Worm (Caenorhabditis elegans) whole organism, midembryonic: Measurements from ENCODE around the gene K12H4.7.
A peak's percentile ranks its signal among the peaks of the same experiment; 100 is the strongest.

Experiments used
- T22C8.4 ChIP-seq: fragments of 200-800 bp; sonication (Bioruptor generic); IDR thresholded peaks from 2 replicates; pipeline ENCODE4 v1.3.6; 2022; ENCODE audit warnings: missing genetic modification characterization, missing compliant biosample characterization
- cog-1 ChIP-seq: sonication (generic microtip); optimal IDR thresholded peaks from 2 replicates; lab custom pipeline; 2016; ENCODE audit warnings: missing genetic modification characterization, missing compliant biosample characterization
- flt-1 ChIP-seq: fragments of 200-800 bp; sonication (Bioruptor generic); IDR thresholded peaks from 2 replicates; pipeline ENCODE4 v1.3.6; 2022; ENCODE audit warnings: missing genetic modification characterization, missing compliant biosample characterization
- klf-2 ChIP-seq: fragments of 200-800 bp; sonication (Bioruptor generic); conservative IDR thresholded peaks from 2 replicates; pipeline ENCODE4 v1.3.6; 2022; ENCODE audit warnings: missing genetic modification reagents, missing genetic modification characterization, missing compliant biosample characterization
- med-1 ChIP-seq: sonication (generic microtip); optimal IDR thresholded peaks from 2 replicates; lab custom pipeline; 2017; ENCODE audit warnings: missing genetic modification characterization, mild to moderate bottlenecking, missing compliant biosample characterization, antibody characterized with exemption, missing genetic modification reagents; ENCODE audit not compliant: insufficient read depth
- ref-1 ChIP-seq: fragments of 200-800 bp; sonication (Bioruptor generic); conservative IDR thresholded peaks from 2 replicates; pipeline ENCODE4 v1.3.6; 2022; ENCODE audit warnings: missing genetic modification reagents, missing genetic modification characterization, missing compliant biosample characterization
- tab-1 ChIP-seq: fragments of 200-800 bp; sonication (Bioruptor generic); IDR thresholded peaks from 2 replicates; pipeline ENCODE4 v1.3.6; 2022; ENCODE audit warnings: missing genetic modification characterization, missing compliant biosample characterization
- ztf-23 ChIP-seq: fragments of 200-800 bp; sonication (Bioruptor generic); IDR thresholded peaks from 2 replicates; pipeline ENCODE4 v1.3.6; 2022; ENCODE audit warnings: missing genetic modification reagents, missing genetic modification characterization, missing compliant biosample characterization
- ztf-29 ChIP-seq: fragments of 200-800 bp; sonication (Bioruptor generic); IDR thresholded peaks from 2 replicates; pipeline ENCODE4 v1.3.6; 2022; ENCODE audit warnings: missing genetic modification reagents, missing genetic modification characterization, missing compliant biosample characterization

K12H4.7 gene

ce11 chrIII:8044187-8044586, 6.7 kb downstream of the K12H4.7 start, which contains the start of gene K12H4.5:
K12H4.5 (plus strand) TSS chrIII:8044487.
- TF ChIP-seq med-1 (GFP tag; lab: Kevin White, UChicago) (no peak), cog-1 (no peak), tab-1 (GFP tag; lab: Robert Waterston, UW) (no peak), ztf-23 (GFP tag; lab: Robert Waterston, UW) (no peak), ztf-29 (GFP tag; lab: Robert Waterston, UW) (no peak), klf-2 (GFP tag; lab: Robert Waterston, UW) (no peak), flt-1 (no peak), ref-1 (GFP tag; lab: Robert Waterston, UW) (no peak), T22C8.4 (GFP tag; lab: Robert Waterston, UW) (no peak)

ce11 chrIII:8043784-8044183, 7.1 kb downstream of the K12H4.7 start:
- TF ChIP-seq ztf-29 (GFP tag; lab: Robert Waterston, UW) (peak; percentile 99), ref-1 (GFP tag; lab: Robert Waterston, UW) (peak; percentile 100), klf-2 (GFP tag; lab: Robert Waterston, UW) (peak; percentile 100), ztf-23 (GFP tag; lab: Robert Waterston, UW) (peak; percentile 99), tab-1 (GFP tag; lab: Robert Waterston, UW) (peak; percentile 99), cog-1 (peak; percentile 100), flt-1 (peak; percentile 100), med-1 (GFP tag; lab: Kevin White, UChicago) (peak; percentile 73), T22C8.4 (GFP tag; lab: Robert Waterston, UW) (peak; percentile 99)

ce11 chrIII:8042775-8043174, 8.1 kb downstream of the K12H4.7 start, which contains the start of gene K12H4.6:
K12H4.6 (minus strand) TSS chrIII:8042875.
- TF ChIP-seq flt-1 (no peak), med-1 (GFP tag; lab: Kevin White, UChicago) (no peak), T22C8.4 (GFP tag; lab: Robert Waterston, UW) (no peak), ref-1 (GFP tag; lab: Robert Waterston, UW) (no peak), cog-1 (no peak), ztf-23 (GFP tag; lab: Robert Waterston, UW) (no peak), tab-1 (GFP tag; lab: Robert Waterston, UW) (no peak), ztf-29 (GFP tag; lab: Robert Waterston, UW) (no peak), klf-2 (GFP tag; lab: Robert Waterston, UW) (no peak)

DNA sequence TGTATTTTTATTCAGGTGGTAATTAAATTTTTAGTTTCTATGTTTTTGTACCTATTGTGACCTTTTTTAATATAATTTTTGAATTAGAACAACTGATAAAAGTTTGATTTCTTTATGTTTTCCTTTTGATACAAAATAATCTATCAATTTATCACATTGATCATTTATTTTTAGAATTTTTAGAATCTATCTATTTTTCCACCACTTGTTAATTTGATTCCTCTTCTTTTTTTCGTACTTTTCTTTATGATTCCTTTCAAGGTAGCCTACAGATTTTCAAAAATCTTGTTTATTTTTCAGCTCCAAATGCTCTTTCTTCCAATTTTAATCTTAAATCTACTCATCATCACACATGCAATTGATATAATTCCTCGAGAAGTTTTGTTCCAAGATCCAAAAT, 12.9 kb downstream of the K12H4.7 start, which contains the start of gene dpf-6:
Gene dpf-6 (plus strand): TSS at position 301 of the 400 bp plus-strand sequence.
- TF ChIP-seq med-1 (GFP tag; lab: Kevin White, UChicago): no peak
- TF ChIP-seq tab-1 (GFP tag; lab: Robert Waterston, UW): no peak
- TF ChIP-seq ztf-23 (GFP tag; lab: Robert Waterston, UW): no peak
- no peak for TF ChIP-seq cog-1
- no peak for TF ChIP-seq ref-1 (GFP tag; lab: Robert Waterston, UW)
- no peak for TF ChIP-seq klf-2 (GFP tag; lab: Robert Waterston, UW)
- no peak for TF ChIP-seq T22C8.4 (GFP tag; lab: Robert Waterston, UW)
- TF ChIP-seq ztf-29 (GFP tag; lab: Robert Waterston, UW): no peak
- no peak for TF ChIP-seq flt-1

DNA sequence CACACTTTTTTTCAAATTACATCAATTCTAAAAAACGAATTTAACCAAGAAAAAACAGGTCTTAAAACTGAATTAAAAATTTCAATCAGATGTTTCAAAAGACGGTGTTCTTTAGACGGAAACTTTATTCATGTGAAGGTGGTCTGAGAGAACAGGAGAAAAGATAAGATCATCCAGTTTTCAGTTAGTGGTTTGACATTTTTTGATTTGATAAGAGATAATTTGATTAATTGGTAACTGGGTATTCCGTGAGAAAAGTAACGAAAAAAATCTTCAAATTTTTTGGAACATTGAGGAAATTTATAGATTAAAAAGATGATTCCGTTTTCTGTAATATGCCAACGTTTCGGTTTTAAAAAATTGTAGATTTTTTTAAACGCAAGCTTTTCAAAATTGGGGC, 14.4 kb downstream of the K12H4.7 start:
- no peak for TF ChIP-seq cog-1
- TF ChIP-seq tab-1 (GFP tag; lab: Robert Waterston, UW): no peak
- no peak for TF ChIP-seq klf-2 (GFP tag; lab: Robert Waterston, UW)
- TF ChIP-seq ztf-29 (GFP tag; lab: Robert Waterston, UW): no peak
- no peak for TF ChIP-seq med-1 (GFP tag; lab: Kevin White, UChicago)
- TF ChIP-seq ref-1 (GFP tag; lab: Robert Waterston, UW): no peak
- no peak for TF ChIP-seq flt-1
- no peak for TF ChIP-seq T22C8.4 (GFP tag; lab: Robert Waterston, UW)
- TF ChIP-seq ztf-23 (GFP tag; lab: Robert Waterston, UW): no peak

ce11 chrIII:8036050-8036449, 14.8 kb downstream of the K12H4.7 start:
- no peak for TF ChIP-seq ztf-29 (GFP tag; lab: Robert Waterston, UW)
- TF ChIP-seq ztf-23 (GFP tag; lab: Robert Waterston, UW): no peak
- TF ChIP-seq flt-1: no peak
- TF ChIP-seq ref-1 (GFP tag; lab: Robert Waterston, UW): no peak
- no peak for TF ChIP-seq T22C8.4 (GFP tag; lab: Robert Waterston, UW)
- no peak for TF ChIP-seq klf-2 (GFP tag; lab: Robert Waterston, UW)
- no peak for TF ChIP-seq cog-1
- no peak for TF ChIP-seq tab-1 (GFP tag; lab: Robert Waterston, UW)
- no peak for TF ChIP-seq med-1 (GFP tag; lab: Kevin White, UChicago)

- TF ChIP-seq klf-2 (GFP tag; lab: Robert Waterston, UW): no peak
- TF ChIP-seq ref-1 (GFP tag; lab: Robert Waterston, UW): no peak
- no peak for TF ChIP-seq T22C8.4 (GFP tag; lab: Robert Waterston, UW)
- TF ChIP-seq flt-1: no peak
- TF ChIP-seq ztf-23 (GFP tag; lab: Robert Waterston, UW): no peak
- TF ChIP-seq tab-1 (GFP tag; lab: Robert Waterston, UW): no peak
- no peak for TF ChIP-seq cog-1
- TF ChIP-seq med-1 (GFP tag; lab: Kevin White, UChicago): no peak
- no peak for TF ChIP-seq ztf-29 (GFP tag; lab: Robert Waterston, UW)
These were observed 17.3 kb downstream of the K12H4.7 start, which contains the start of gene F44B9.10 for ce11 chrIII:8033534-8033933. F44B9.10 (minus strand) TSS chrIII:8033634.

DNA sequence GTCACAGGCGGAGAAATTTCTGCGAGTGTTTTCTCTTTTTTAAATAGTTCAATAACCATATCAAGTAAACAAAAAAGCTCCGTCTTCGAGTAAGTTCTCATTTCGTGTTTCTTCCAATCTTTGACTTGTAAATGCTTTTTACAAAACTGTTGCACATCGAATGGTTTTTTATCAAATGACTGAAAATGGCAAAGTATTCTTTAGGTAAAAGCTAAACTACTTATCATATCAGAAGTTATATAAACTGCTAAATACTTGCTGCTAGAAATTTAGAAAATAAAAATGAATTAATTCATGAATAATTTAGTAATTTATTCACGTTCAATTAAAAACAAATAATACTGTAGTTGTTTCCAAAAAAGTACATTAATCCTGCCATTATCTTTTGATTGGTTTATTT, 19.9 kb downstream of the K12H4.7 start, which contains the start of gene F44B9.9:
Gene F44B9.9 (minus strand): TSS at position 101 of the 400 bp plus-strand sequence.
- TF ChIP-seq klf-2 (GFP tag; lab: Robert Waterston, UW): no peak
- no peak for TF ChIP-seq flt-1
- no peak for TF ChIP-seq med-1 (GFP tag; lab: Kevin White, UChicago)
- no peak for TF ChIP-seq cog-1
- TF ChIP-seq ztf-23 (GFP tag; lab: Robert Waterston, UW): no peak
- no peak for TF ChIP-seq T22C8.4 (GFP tag; lab: Robert Waterston, UW)
- no peak for TF ChIP-seq ztf-29 (GFP tag; lab: Robert Waterston, UW)
- TF ChIP-seq ref-1 (GFP tag; lab: Robert Waterston, UW): no peak
- TF ChIP-seq tab-1 (GFP tag; lab: Robert Waterston, UW): no peak

DNA sequence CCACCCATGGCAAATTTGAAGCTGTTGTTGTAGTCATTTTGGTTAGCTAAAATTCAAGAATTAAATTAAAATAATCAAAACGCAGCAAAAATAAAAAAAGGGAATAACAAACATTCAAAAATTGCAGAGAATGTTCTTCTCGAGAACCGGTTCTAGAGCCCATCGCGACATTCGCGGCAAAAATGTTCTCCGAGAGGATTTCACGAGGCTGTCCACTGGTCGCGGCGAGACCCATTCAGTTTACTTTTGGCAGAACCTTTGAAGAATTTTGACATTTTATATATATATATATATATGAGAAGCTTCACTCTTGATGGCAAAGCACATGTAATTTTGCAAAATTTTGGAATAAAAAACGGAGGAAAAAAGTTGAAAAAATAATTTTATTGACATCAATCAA, 21.4 kb downstream of the K12H4.7 start, which contains the start of gene F44B9.8:
Gene F44B9.8 (minus strand): TSS at position 163 of the 400 bp plus-strand sequence.
- TF ChIP-seq ref-1 (GFP tag; lab: Robert Waterston, UW) (no peak), flt-1 (no peak), T22C8.4 (GFP tag; lab: Robert Waterston, UW) (no peak), ztf-29 (GFP tag; lab: Robert Waterston, UW) (no peak), tab-1 (GFP tag; lab: Robert Waterston, UW) (no peak), med-1 (GFP tag; lab: Kevin White, UChicago) (no peak), klf-2 (GFP tag; lab: Robert Waterston, UW) (no peak), cog-1 (no peak), ztf-23 (GFP tag; lab: Robert Waterston, UW) (no peak)
